Worm (Caenorhabditis elegans) whole organism, late embryonic: ENCODE results near the gene ugt-21.

Experiments used
- C08G9.2 ChIP-seq: sonication (generic microtip); optimal IDR thresholded peaks from 2 replicates; lab custom pipeline; 2016; ENCODE audit warnings: mild to moderate bottlenecking, missing genetic modification characterization, moderate library complexity, missing compliant biosample characterization
- C38D4.7 ChIP-seq: fragments of 200-800 bp; sonication (Bioruptor generic); optimal IDR thresholded peaks from 2 replicates; lab custom pipeline; 2018; ENCODE audit warnings: mild to moderate bottlenecking, missing genetic modification characterization, moderate library complexity, missing compliant biosample characterization
- F13H6.1 ChIP-seq: sonication (generic microtip); optimal IDR thresholded peaks from 2 replicates; lab custom pipeline; 2016; ENCODE audit warnings: missing genetic modification characterization, missing compliant biosample characterization
- K02D7.2 ChIP-seq: sonication (generic microtip); optimal IDR thresholded peaks from 2 replicates; lab custom pipeline; 2017; ENCODE audit warnings: mild to moderate bottlenecking, missing genetic modification characterization, missing compliant biosample characterization
- K09A11.1 ChIP-seq: sonication (generic microtip); optimal IDR thresholded peaks from 2 replicates; lab custom pipeline; 2017; ENCODE audit warnings: antibody characterized with exemption, mild to moderate bottlenecking, missing genetic modification characterization, missing compliant biosample characterization; ENCODE audit not compliant: insufficient read depth
- ahr-1 ChIP-seq: sonication (generic microtip); optimal IDR thresholded peaks from 2 replicates; lab custom pipeline; 2016; ENCODE audit warnings: missing genetic modification characterization, missing compliant biosample characterization
- ama-1 ChIP-seq: fragments of 150-350 bp; optimal IDR thresholded peaks from 2 replicates; lab custom pipeline; 2014
- ceh-22 ChIP-seq: sonication (generic microtip); optimal IDR thresholded peaks from 2 replicates; lab custom pipeline; 2017; ENCODE audit warnings: missing biosample characterization, missing genetic modification characterization
- ceh-30 ChIP-seq: fragments of 150-350 bp; optimal IDR thresholded peaks from 2 replicates; lab custom pipeline; 2014; ENCODE audit warnings: missing biosample characterization, missing genetic modification characterization
- ceh-45 ChIP-seq: fragments of 200-800 bp; sonication (Bioruptor generic); IDR thresholded peaks from 2 replicates; pipeline ENCODE4 v1.3.6; 2022; ENCODE audit warnings: missing genetic modification reagents, missing genetic modification characterization, missing compliant biosample characterization
- che-1 ChIP-seq: sonication (generic microtip); optimal IDR thresholded peaks from 2 replicates; lab custom pipeline; 2016; ENCODE audit warnings: mild to moderate bottlenecking, missing genetic modification characterization, missing compliant biosample characterization
- dmd-4 ChIP-seq: sonication (generic microtip); optimal IDR thresholded peaks from 2 replicates; lab custom pipeline; 2016; ENCODE audit warnings: borderline replicate concordance, missing genetic modification characterization, missing compliant biosample characterization
- dve-1 ChIP-seq: sonication (generic microtip); optimal IDR thresholded peaks from 2 replicates; lab custom pipeline; 2017; ENCODE audit warnings: antibody characterized with exemption, mild to moderate bottlenecking, missing genetic modification characterization, missing compliant biosample characterization
- ets-4 ChIP-seq: sonication (generic microtip); optimal IDR thresholded peaks from 2 replicates; lab custom pipeline; 2016; ENCODE audit warnings: missing genetic modification characterization, missing compliant biosample characterization
- fkh-10 ChIP-seq: fragments of 150-350 bp; optimal IDR thresholded peaks from 2 replicates; lab custom pipeline; 2014; ENCODE audit warnings: missing biosample characterization, missing genetic modification reagents, missing genetic modification characterization
- fkh-6 ChIP-seq: sonication (generic microtip); optimal IDR thresholded peaks from 2 replicates; lab custom pipeline; 2016; ENCODE audit warnings: missing genetic modification characterization, missing compliant biosample characterization
- gmeb-2 ChIP-seq: sonication (generic microtip); optimal IDR thresholded peaks from 2 replicates; lab custom pipeline; 2016; ENCODE audit warnings: missing genetic modification characterization, inconsistent platforms, missing compliant biosample characterization
- hlh-13 ChIP-seq: fragments of 200-800 bp; sonication (Bioruptor generic); optimal IDR thresholded peaks from 2 replicates; lab custom pipeline; 2018; ENCODE audit warnings: mild to moderate bottlenecking, missing genetic modification characterization, missing compliant biosample characterization
- lin-11 ChIP-seq: fragments of 200-800 bp; sonication (Bioruptor generic); optimal IDR thresholded peaks from 2 replicates; lab custom pipeline; 2018; ENCODE audit warnings: mild to moderate bottlenecking, missing genetic modification characterization, missing compliant biosample characterization
- madf-2 ChIP-seq: sonication (generic microtip); optimal IDR thresholded peaks from 2 replicates; lab custom pipeline; 2017; ENCODE audit warnings: missing genetic modification characterization, missing compliant biosample characterization
- mec-3 ChIP-seq: sonication (generic microtip); optimal IDR thresholded peaks from 2 replicates; lab custom pipeline; 2016; ENCODE audit warnings: borderline replicate concordance, missing genetic modification characterization, missing compliant biosample characterization
- nhr-232 ChIP-seq: sonication (generic microtip); optimal IDR thresholded peaks from 2 replicates; lab custom pipeline; 2016; ENCODE audit warnings: missing genetic modification characterization, missing compliant biosample characterization
- npax-4 ChIP-seq: sonication (generic microtip); optimal IDR thresholded peaks from 2 replicates; lab custom pipeline; 2016; ENCODE audit warnings: missing genetic modification characterization, missing compliant biosample characterization
- pag-3 ChIP-seq: sonication (generic microtip); optimal IDR thresholded peaks from 2 replicates; lab custom pipeline; 2016; ENCODE audit warnings: missing compliant biosample characterization, missing genetic modification characterization, borderline replicate concordance
- pat-9 ChIP-seq: fragments of 200-800 bp; sonication (Bioruptor generic); optimal IDR thresholded peaks from 2 replicates; lab custom pipeline; 2018; ENCODE audit warnings: mild to moderate bottlenecking, missing genetic modification characterization, moderate library complexity, missing compliant biosample characterization
- pax-1 ChIP-seq: fragments of 150-350 bp; optimal IDR thresholded peaks from 2 replicates; lab custom pipeline; 2014; ENCODE audit warnings: missing biosample characterization, missing genetic modification characterization
- pha-4 ChIP-seq: fragments of 150-350 bp; optimal IDR thresholded peaks from 2 replicates; lab custom pipeline; 2018; ENCODE audit warnings: missing biosample characterization, missing genetic modification reagents, missing genetic modification characterization
- pqm-1 ChIP-seq: sonication (generic microtip); optimal IDR thresholded peaks from 2 replicates; lab custom pipeline; 2016; ENCODE audit warnings: missing genetic modification characterization, missing compliant biosample characterization
- rnt-1 ChIP-seq: sonication (generic microtip); optimal IDR thresholded peaks from 2 replicates; lab custom pipeline; 2016; ENCODE audit warnings: missing genetic modification characterization, missing compliant biosample characterization
- sdc-2 ChIP-seq: sonication (generic microtip); optimal IDR thresholded peaks from 2 replicates; lab custom pipeline; 2016; ENCODE audit warnings: missing genotype, missing genetic modification characterization, missing compliant biosample characterization
- sox-2 ChIP-seq: fragments of 200-800 bp; sonication (Bioruptor generic); IDR thresholded peaks from 2 replicates; pipeline ENCODE4 v1.3.6; 2022; ENCODE audit warnings: missing genetic modification reagents, missing genetic modification characterization, missing compliant biosample characterization
- sox-4 ChIP-seq: sonication (generic microtip); optimal IDR thresholded peaks from 2 replicates; lab custom pipeline; 2017; ENCODE audit warnings: mild to moderate bottlenecking, missing genetic modification characterization, inconsistent platforms, missing compliant biosample characterization
- syd-9 ChIP-seq: sonication (generic microtip); optimal IDR thresholded peaks from 2 replicates; lab custom pipeline; 2016; ENCODE audit warnings: mild to moderate bottlenecking, missing genetic modification characterization, moderate library complexity, missing compliant biosample characterization
- tbx-2 ChIP-seq: sonication (generic microtip); optimal IDR thresholded peaks from 2 replicates; lab custom pipeline; 2016; ENCODE audit warnings: missing genetic modification characterization, missing compliant biosample characterization
- tbx-7 ChIP-seq: sonication (generic microtip); optimal IDR thresholded peaks from 2 replicates; lab custom pipeline; 2016; ENCODE audit warnings: missing genotype, missing genetic modification characterization, missing compliant biosample characterization
- ttx-3 ChIP-seq: sonication (generic microtip); optimal IDR thresholded peaks from 2 replicates; lab custom pipeline; 2016; ENCODE audit warnings: missing genetic modification reagents, missing genetic modification characterization, missing compliant biosample characterization
- unc-3 ChIP-seq, 2 experiments: fragments of 200-800 bp in 1 of 2; sonication (Bioruptor generic) in 1 of 2; sonication (generic microtip) in 1 of 2; conservative IDR thresholded peaks in 1 of 2; optimal IDR thresholded peaks in 1 of 2; 2 replicates each; pipeline versions ENCODE4 v1.3.6 to Lab custom; 2016 to 2022; ENCODE audit warnings: missing compliant biosample characterization in 2 of 2, missing genetic modification characterization in 2 of 2, missing genetic modification reagents in 1 of 2
- unc-42 ChIP-seq: sonication (generic microtip); optimal IDR thresholded peaks from 2 replicates; lab custom pipeline; 2016; ENCODE audit warnings: missing genotype, missing genetic modification characterization, missing compliant biosample characterization
- unc-55 ChIP-seq: sonication (generic microtip); optimal IDR thresholded peaks from 2 replicates; lab custom pipeline; 2017; ENCODE audit warnings: missing biosample characterization, missing genetic modification reagents, missing genetic modification characterization
- unc-86 ChIP-seq: sonication (generic microtip); optimal IDR thresholded peaks from 2 replicates; lab custom pipeline; 2016; ENCODE audit warnings: missing genetic modification characterization, missing compliant biosample characterization

The ugt-21 gene

DNA sequence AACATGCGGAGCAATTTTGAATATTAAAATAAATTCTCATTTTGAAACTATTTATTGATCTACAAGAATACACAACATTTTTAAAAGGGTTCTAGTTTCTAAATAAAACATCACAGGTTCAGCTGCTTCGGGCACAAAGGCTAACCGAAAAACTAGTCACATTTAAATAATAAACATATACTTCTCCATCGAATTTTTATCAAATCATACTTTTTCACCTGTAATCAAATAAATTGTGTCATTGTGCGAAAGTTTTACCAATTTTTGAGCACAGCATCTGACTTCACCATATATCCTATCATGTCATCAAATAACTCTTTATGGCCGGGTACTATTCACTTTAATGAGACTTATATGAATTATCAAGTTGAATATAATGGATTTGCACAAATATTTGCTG lies 9.8 kb upstream of the ugt-21 start, which contains the start of gene sru-6:
Gene sru-6 (plus strand): TSS at position 301 of the 400 bp plus-strand sequence.
- TF ChIP-seq dmd-4 = no peak
- no peak for TF ChIP-seq ets-4
- TF ChIP-seq syd-9 (tag; lab: Kevin White, UChicago) = no peak
- TF ChIP-seq gmeb-2 (tag; lab: Kevin White, UChicago) = no peak
- TF ChIP-seq C38D4.7 (GFP tag; lab: Kevin White, UChicago) = no peak
- TF ChIP-seq pag-3 (tag; lab: Kevin White, UChicago) = no peak
- no peak for TF ChIP-seq unc-86 (tag; lab: Kevin White, UChicago)
- TF ChIP-seq F13H6.1 (tag; lab: Kevin White, UChicago) = no peak
- TF ChIP-seq pha-4 (tag; lab: Kevin White, UChicago) = no peak
- TF ChIP-seq sox-4 = no peak
- TF ChIP-seq tbx-2 (tag; lab: Kevin White, UChicago) = no peak
- TF ChIP-seq lin-11 (tag; lab: Kevin White, UChicago) = no peak
- TF ChIP-seq madf-2 = no peak
- TF ChIP-seq npax-4 = no peak
- no peak for TF ChIP-seq ceh-45 (GFP tag; lab: Robert Waterston, UW)

DNA sequence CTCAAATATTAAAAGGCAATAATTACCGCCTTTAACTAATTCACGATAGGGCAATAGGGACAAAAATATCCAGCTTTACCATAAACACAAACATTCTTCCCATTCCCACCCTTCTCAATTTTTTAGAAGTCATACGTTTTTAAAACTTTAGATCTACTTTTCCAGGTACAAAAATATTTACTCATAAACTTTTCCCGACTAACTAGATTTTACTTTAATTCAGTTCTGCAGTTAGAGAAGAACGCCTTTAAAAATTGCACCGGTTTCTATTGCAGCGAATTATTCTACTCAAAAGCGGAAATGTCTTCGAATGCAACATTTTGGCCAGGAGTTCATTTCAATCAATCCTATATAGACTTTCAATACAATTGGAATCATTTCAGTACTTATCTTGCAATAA lies 3.8 kb upstream of the ugt-21 start, which contains the start of gene sru-3:
Gene sru-3 (plus strand): TSS at position 301 of the 400 bp plus-strand sequence.
- TF ChIP-seq K09A11.1 (no peak), dve-1 (tag; lab: Kevin White, UChicago) (no peak), tbx-7 (tag; lab: Kevin White, UChicago) (no peak), gmeb-2 (tag; lab: Kevin White, UChicago) (no peak), pat-9 (tag; lab: Kevin White, UChicago) (no peak), rnt-1 (tag; lab: Kevin White, UChicago) (no peak), pqm-1 (tag; lab: Kevin White, UChicago) (no peak), npax-4 (no peak), nhr-232 (tag; lab: Kevin White, UChicago) (no peak), mec-3 (tag; lab: Kevin White, UChicago) (no peak), sdc-2 (tag; lab: Kevin White, UChicago) (no peak)
- TF ChIP-seq, all 69 proteins: peak for 0

DNA sequence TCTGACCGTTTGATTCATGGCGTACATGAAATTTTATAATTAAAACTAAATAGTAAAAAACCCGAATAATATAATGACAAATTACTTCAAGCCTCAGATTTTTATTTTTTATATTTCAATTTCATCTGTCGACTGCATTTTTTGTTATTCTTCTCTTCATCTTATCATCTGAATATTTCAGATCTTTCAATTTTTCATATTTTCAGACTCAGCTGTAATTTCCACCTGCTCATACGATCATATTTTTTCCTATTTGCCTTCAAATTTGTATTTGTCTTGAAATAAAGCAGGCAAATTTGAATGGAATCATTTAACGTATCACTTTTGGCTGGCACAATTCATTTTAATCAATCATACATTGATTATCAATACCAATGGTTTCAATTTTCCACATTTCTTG lies 2.0 kb upstream of the ugt-21 start, which contains the start of gene sru-4:
Gene sru-4 (plus strand): TSS at position 301 of the 400 bp plus-strand sequence.
- TF ChIP-seq hlh-13 (GFP tag; lab: Kevin White, UChicago) = no peak
- no peak for TF ChIP-seq unc-55 (GFP tag; lab: Kevin White, UChicago)
- no peak for TF ChIP-seq sox-2
- TF ChIP-seq unc-42 (tag; lab: Kevin White, UChicago) = no peak
- TF ChIP-seq gmeb-2 (tag; lab: Kevin White, UChicago) = no peak
- TF ChIP-seq ahr-1 = no peak
- TF ChIP-seq lin-11 (tag; lab: Kevin White, UChicago) = no peak
- TF ChIP-seq, all 69 proteins: peak for 0

DNA sequence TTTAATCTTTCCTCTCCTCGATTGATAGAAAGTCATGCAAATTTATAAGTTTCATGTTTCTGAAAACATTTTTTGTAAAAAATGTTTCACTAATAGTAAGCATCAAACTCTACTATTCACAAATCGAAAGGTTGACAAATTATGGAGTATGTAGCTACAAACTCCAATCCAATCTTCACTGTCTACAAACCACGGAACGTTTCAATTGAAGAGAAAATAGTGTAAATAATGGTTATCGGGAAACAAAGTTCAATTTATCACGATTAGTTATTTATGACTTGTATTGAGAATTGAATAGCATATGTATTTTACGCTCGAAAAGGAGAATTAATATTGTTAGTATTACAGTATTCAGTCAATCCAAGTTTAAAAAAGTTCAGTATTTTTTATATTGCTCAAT lies 475 bp upstream of the ugt-21 start:
- TF ChIP-seq nhr-232 (tag; lab: Kevin White, UChicago) = no peak
- no peak for TF ChIP-seq ets-4
- no peak for TF ChIP-seq ttx-3
- TF ChIP-seq che-1 (tag; lab: Kevin White, UChicago) = no peak
- no peak for TF ChIP-seq pat-9 (tag; lab: Kevin White, UChicago)

DNA sequence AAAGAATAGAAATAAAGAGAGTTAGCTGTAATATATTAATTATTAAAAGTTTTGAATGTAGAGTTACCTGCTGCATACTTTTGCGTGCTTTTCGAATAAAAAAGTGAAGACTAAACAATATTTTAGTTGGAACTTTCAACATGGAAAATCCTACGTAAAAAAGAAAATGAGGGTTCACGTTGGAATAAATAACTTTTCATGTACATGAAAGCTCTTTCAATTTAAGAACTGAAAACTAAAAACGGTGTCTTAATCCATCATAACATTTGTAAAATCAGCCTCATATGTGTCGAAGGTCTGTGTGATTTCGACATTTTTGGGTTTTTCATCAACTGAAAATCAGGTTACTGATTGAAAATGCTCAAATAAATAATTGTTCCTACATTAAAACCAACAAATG lies 6.1 kb downstream of the ugt-21 start, which contains the start of gene ttr-9:
Gene ttr-9 (minus strand): TSS at position 101 of the 400 bp plus-strand sequence.
- no peak for TF ChIP-seq fkh-6 (tag; lab: Kevin White, UChicago)
- no peak for TF ChIP-seq unc-55 (GFP tag; lab: Kevin White, UChicago)
- TF ChIP-seq ceh-30 = no peak
- no peak for TF ChIP-seq F13H6.1 (tag; lab: Kevin White, UChicago)
- no peak for TF ChIP-seq ceh-22 (tag; lab: Kevin White, UChicago)
- TF ChIP-seq unc-3 (GFP tag; conservative IDR thresholded peaks at IDR 0.05; lab: Robert Waterston, UW) = no peak
- TF ChIP-seq unc-3 (tag; optimal IDR thresholded peaks at IDR 0.05; lab: Kevin White, UChicago) = no peak
- no peak for TF ChIP-seq fkh-10 (GFP tag; lab: Kevin White, UChicago)
- no peak for TF ChIP-seq K02D7.2 (tag; lab: Kevin White, UChicago)
- no peak for TF ChIP-seq C08G9.2 (tag; lab: Kevin White, UChicago)
- TF ChIP-seq pax-1 = no peak
- no peak for TF ChIP-seq mec-3 (tag; lab: Kevin White, UChicago)
- TF ChIP-seq pqm-1 (tag; lab: Kevin White, UChicago) = no peak
- TF ChIP-seq ama-1 (lab: Kevin White, UChicago) = no peak
- no peak for TF ChIP-seq madf-2
- TF ChIP-seq, all 69 proteins: peak for 0
